Worm (Caenorhabditis elegans) whole organism, mixed stage, embryonic: Measurements from ENCODE around the gene ttr-3.

ENCODE experiments used
- M03D4.4 ChIP-seq: sonication (generic microtip); optimal IDR thresholded peaks from 2 replicates; lab custom pipeline; 2017; ENCODE audit warnings: mild to moderate bottlenecking, missing genetic modification characterization, missing compliant biosample characterization
- bed-3 ChIP-seq: fragments of 200-800 bp; sonication (Bioruptor generic); optimal IDR thresholded peaks from 3 replicates; lab custom pipeline; 2018; ENCODE audit warnings: mild to moderate bottlenecking, missing genetic modification characterization, moderate library complexity, missing compliant biosample characterization
- blmp-1 ChIP-seq: fragments of 150-350 bp; optimal IDR thresholded peaks from 2 replicates; lab custom pipeline; 2014; ENCODE audit warnings: missing biosample characterization, missing genetic modification characterization
- ceh-43 ChIP-seq: fragments of 200-800 bp; sonication (Bioruptor generic); optimal IDR thresholded peaks from 2 replicates; lab custom pipeline; 2018; ENCODE audit warnings: mild to moderate bottlenecking, missing genetic modification characterization, moderate library complexity, missing compliant biosample characterization
- ceh-83 ChIP-seq: fragments of 200-800 bp; sonication (Bioruptor generic); optimal IDR thresholded peaks from 2 replicates; lab custom pipeline; 2018; ENCODE audit warnings: mild to moderate bottlenecking, missing genetic modification characterization, missing compliant biosample characterization
- ces-1 ChIP-seq: fragments of 150-350 bp; optimal IDR thresholded peaks from 2 replicates; lab custom pipeline; 2014; ENCODE audit warnings: missing biosample characterization, missing genetic modification reagents, missing genetic modification characterization
- cnd-1 ChIP-seq: fragments of 200-800 bp; sonication (Bioruptor generic); optimal IDR thresholded peaks from 2 replicates; lab custom pipeline; 2018; ENCODE audit warnings: mild to moderate bottlenecking, missing genetic modification characterization, missing compliant biosample characterization
- drap-1 ChIP-seq: fragments of 200-800 bp; sonication (Bioruptor generic); optimal IDR thresholded peaks from 3 replicates; lab custom pipeline; 2018; ENCODE audit warnings: mild to moderate bottlenecking, missing genetic modification characterization, missing compliant biosample characterization
- elt-1 ChIP-seq: sonication (generic microtip); optimal IDR thresholded peaks from 2 replicates; lab custom pipeline; 2017; ENCODE audit warnings: missing genetic modification characterization, mild to moderate bottlenecking, missing compliant biosample characterization, antibody characterized with exemption, moderate library complexity, borderline replicate concordance; ENCODE audit not compliant: insufficient read depth
- flh-1 ChIP-seq: fragments of 200-800 bp; sonication (Bioruptor generic); optimal IDR thresholded peaks from 2 replicates; lab custom pipeline; 2018; ENCODE audit warnings: mild to moderate bottlenecking, missing genetic modification characterization, moderate library complexity, missing compliant biosample characterization
- ham-2 ChIP-seq: fragments of 200-800 bp; sonication (Bioruptor generic); optimal IDR thresholded peaks from 2 replicates; lab custom pipeline; 2018; ENCODE audit warnings: mild to moderate bottlenecking, missing genetic modification characterization, missing compliant biosample characterization
- hlh-1 ChIP-seq: fragments of 150-350 bp; optimal IDR thresholded peaks from 2 replicates; lab custom pipeline; 2014; ENCODE audit warnings: missing biosample characterization, missing genetic modification reagents, missing genetic modification characterization
- lin-13 ChIP-seq: fragments of 150-350 bp; optimal IDR thresholded peaks from 2 replicates; lab custom pipeline; 2014; ENCODE audit warnings: missing biosample characterization, missing genetic modification characterization
- lin-32 ChIP-seq: fragments of 200-800 bp; sonication (Bioruptor generic); optimal IDR thresholded peaks from 2 replicates; lab custom pipeline; 2018; ENCODE audit warnings: mild to moderate bottlenecking, missing genetic modification characterization, missing compliant biosample characterization
- lsy-2 ChIP-seq: fragments of 150-350 bp; optimal IDR thresholded peaks from 2 replicates; lab custom pipeline; 2014; ENCODE audit warnings: missing biosample characterization, missing genetic modification characterization
- mab-5 ChIP-seq: fragments of 150-350 bp; optimal IDR thresholded peaks from 2 replicates; lab custom pipeline; 2014; ENCODE audit warnings: missing biosample characterization, missing genetic modification characterization
- mls-2 ChIP-seq: sonication (generic microtip); optimal IDR thresholded peaks from 2 replicates; lab custom pipeline; 2016; ENCODE audit warnings: mild to moderate bottlenecking, missing genetic modification characterization, moderate library complexity, missing compliant biosample characterization
- nhr-12 ChIP-seq: fragments of 150-350 bp; optimal IDR thresholded peaks from 2 replicates; lab custom pipeline; 2014; ENCODE audit warnings: missing biosample characterization, missing genetic modification characterization
- nhr-2 ChIP-seq: fragments of 150-350 bp; optimal IDR thresholded peaks from 2 replicates; lab custom pipeline; 2014; ENCODE audit warnings: missing biosample characterization, missing genetic modification characterization
- nhr-237 ChIP-seq: fragments of 150-350 bp; optimal IDR thresholded peaks from 2 replicates; lab custom pipeline; 2014; ENCODE audit warnings: missing biosample characterization, missing genetic modification characterization
- nhr-28 ChIP-seq: fragments of 150-350 bp; optimal IDR thresholded peaks from 2 replicates; lab custom pipeline; 2014; ENCODE audit warnings: missing biosample characterization, missing genetic modification characterization
- pha-4 ChIP-seq: fragments of 150-350 bp; optimal IDR thresholded peaks from 2 replicates; lab custom pipeline; 2018; ENCODE audit warnings: missing biosample characterization, missing genetic modification reagents, missing genetic modification characterization
- sem-2 ChIP-seq: fragments of 200-800 bp; sonication (Bioruptor generic); optimal IDR thresholded peaks from 2 replicates; lab custom pipeline; 2018; ENCODE audit warnings: mild to moderate bottlenecking, missing genetic modification characterization, missing compliant biosample characterization
- snpc-4 ChIP-seq: fragments of 150-350 bp; optimal IDR thresholded peaks from 2 replicates; lab custom pipeline; 2014; ENCODE audit warnings: missing biosample characterization, missing genetic modification characterization
- sptf-1 ChIP-seq: sonication (generic microtip); optimal IDR thresholded peaks from 2 replicates; lab custom pipeline; 2017; ENCODE audit warnings: mild to moderate bottlenecking, missing genetic modification characterization, moderate library complexity, missing compliant biosample characterization
- tbx-8 ChIP-seq: fragments of 200-800 bp; sonication (Bioruptor generic); optimal IDR thresholded peaks from 2 replicates; lab custom pipeline; 2018; ENCODE audit warnings: mild to moderate bottlenecking, missing genetic modification characterization, moderate library complexity, missing compliant biosample characterization
- unc-120 ChIP-seq: sonication (generic microtip); optimal IDR thresholded peaks from 2 replicates; lab custom pipeline; 2017; ENCODE audit warnings: missing genetic modification characterization, missing compliant biosample characterization; ENCODE audit not compliant: poor library complexity, severe bottlenecking
- unc-39 ChIP-seq: fragments of 150-350 bp; optimal IDR thresholded peaks from 2 replicates; lab custom pipeline; 2014; ENCODE audit warnings: missing biosample characterization, missing genetic modification characterization
- unc-62 ChIP-seq: fragments of 150-350 bp; optimal IDR thresholded peaks from 2 replicates; lab custom pipeline; 2014; ENCODE audit warnings: missing biosample characterization, missing genetic modification reagents, missing genetic modification characterization
- zip-8 ChIP-seq: fragments of 150-350 bp; optimal IDR thresholded peaks from 2 replicates; lab custom pipeline; 2014; ENCODE audit warnings: missing biosample characterization, missing genetic modification characterization

Gene ttr-3

ce11 chrIII:9912501-9912900, 14.0 kb downstream of the ttr-3 start:
- TF ChIP-seq nhr-2 (tag; lab: Kevin White, UChicago) (no peak), snpc-4 (tag; lab: Kevin White, UChicago) (no peak), unc-39 (tag; lab: Kevin White, UChicago) (no peak), bed-3 (no peak), ham-2 (no peak)

- TF ChIP-seq lsy-2 (tag; lab: Kevin White, UChicago) (no peak), elt-1 (tag; lab: Kevin White, UChicago) (no peak), ceh-43 (GFP tag; lab: Kevin White, UChicago) (no peak), snpc-4 (tag; lab: Kevin White, UChicago) (no peak)
Measured at ce11 chrIII:9910608-9911479, 15.7 kb downstream of the ttr-3 start, which contains the start of the genes cyld-1 and F40F12.9. Gene cyld-1, minus strand, starts transcription at chrIII:9910658. Gene F40F12.9, plus strand, starts transcription at chrIII:9911328.

ce11 chrIII:9908769-9909168, 17.8 kb downstream of the ttr-3 start:
- TF ChIP-seq bed-3 (no peak), elt-1 (tag; lab: Kevin White, UChicago) (no peak), lin-32 (GFP tag; lab: Kevin White, UChicago) (no peak), M03D4.4 (tag; lab: Kevin White, UChicago) (no peak)

- TF ChIP-seq nhr-28 (tag; lab: Kevin White, UChicago) (no peak), zip-8 (tag; lab: Kevin White, UChicago) (no peak), nhr-12 (tag; lab: Kevin White, UChicago) (no peak), nhr-2 (tag; lab: Kevin White, UChicago) (no peak), hlh-1 (tag; lab: Kevin White, UChicago) (no peak), cnd-1 (tag; lab: Kevin White, UChicago) (no peak), lin-32 (GFP tag; lab: Kevin White, UChicago) (no peak), sem-2 (no peak), nhr-237 (tag; lab: Kevin White, UChicago) (no peak), snpc-4 (tag; lab: Kevin White, UChicago) (no peak), drap-1 (GFP tag; lab: Kevin White, UChicago) (no peak), tbx-8 (GFP tag; lab: Kevin White, UChicago) (no peak), ceh-83 (GFP tag; lab: Kevin White, UChicago) (no peak), mls-2 (tag; lab: Kevin White, UChicago) (no peak)
- TF ChIP-seq, all 35 proteins: peak for 0
Measured at ce11 chrIII:9907574-9907973, 19.0 kb downstream of the ttr-3 start.

- TF ChIP-seq zip-8 (tag; lab: Kevin White, UChicago) (no peak), ces-1 (peak; percentile 81), sptf-1 (tag; lab: Kevin White, UChicago) (no peak), unc-120 (tag; lab: Kevin White, UChicago) (no peak), nhr-2 (tag; lab: Kevin White, UChicago) (no peak), flh-1 (GFP tag; lab: Kevin White, UChicago) (no peak)
Measured at ce11 chrIII:9905307-9905706, 21.2 kb downstream of the ttr-3 start.

- TF ChIP-seq drap-1 (GFP tag; lab: Kevin White, UChicago) = no peak
- no peak for TF ChIP-seq snpc-4 (tag; lab: Kevin White, UChicago)
- no peak for TF ChIP-seq pha-4 (tag; lab: Kevin White, UChicago)
- TF ChIP-seq mls-2 (tag; lab: Kevin White, UChicago) = no peak
- no peak for TF ChIP-seq elt-1 (tag; lab: Kevin White, UChicago)
- no peak for TF ChIP-seq flh-1 (GFP tag; lab: Kevin White, UChicago)
- no peak for TF ChIP-seq ceh-83 (GFP tag; lab: Kevin White, UChicago)
- no peak for TF ChIP-seq nhr-28 (tag; lab: Kevin White, UChicago)
- TF ChIP-seq lin-13 (tag; lab: Kevin White, UChicago) = no peak
- TF ChIP-seq mab-5 (tag; lab: Kevin White, UChicago) = no peak
- TF ChIP-seq blmp-1 (tag; lab: Kevin White, UChicago) = no peak
- TF ChIP-seq lsy-2 (tag; lab: Kevin White, UChicago) = no peak
- no peak for TF ChIP-seq nhr-237 (tag; lab: Kevin White, UChicago)
- TF ChIP-seq unc-62 (GFP tag; lab: Kevin White, UChicago) = no peak
- TF ChIP-seq hlh-1 (tag; lab: Kevin White, UChicago) = no peak
- no peak for TF ChIP-seq cnd-1 (tag; lab: Kevin White, UChicago)
Measured at ce11 chrIII:9903694-9904292, 22.8 kb downstream of the ttr-3 start.
